Fruit fly (Drosophila melanogaster): ENCODE results near the gene CG43085.

DNA sequence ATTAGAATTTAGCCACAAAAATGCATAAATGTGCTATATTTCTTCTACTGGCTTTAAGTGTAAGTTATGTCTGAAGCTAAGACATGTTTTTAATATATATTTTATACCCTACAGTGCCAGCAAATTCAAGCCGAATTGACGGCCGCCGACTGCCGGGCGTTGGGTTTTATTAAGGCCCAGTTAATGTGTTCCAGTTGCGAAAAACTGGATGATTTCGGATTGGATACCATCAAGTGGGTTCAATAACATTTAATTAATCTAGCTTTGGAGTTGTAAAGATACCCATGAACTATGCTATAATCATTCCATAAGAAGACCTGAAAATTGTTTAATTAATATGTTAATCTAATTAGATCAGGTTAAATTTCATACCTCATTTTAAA is 8.1 kb upstream of the CG43085 start:
- no peak for TF ChIP-seq CG8478 (optimal IDR thresholded peaks at IDR 0.05)
- no peak for TF ChIP-seq CTCF (optimal IDR thresholded peaks at IDR 0.05)
